Worm (Caenorhabditis elegans) whole organism, young adult: Measurements from ENCODE around the gene ncx-9.

Experiments
- B0019.2 ChIP-seq: fragments of 200-800 bp; sonication (Bioruptor generic); conservative IDR thresholded peaks from 2 replicates; pipeline ENCODE4 v1.3.6; 2022; ENCODE audit warnings: missing genetic modification reagents, missing genetic modification characterization, missing compliant biosample characterization
- B0035.1 ChIP-seq: sonication (generic microtip); optimal IDR thresholded peaks from 2 replicates; lab custom pipeline; 2016; ENCODE audit warnings: missing genetic modification characterization, mild to moderate bottlenecking, missing compliant biosample characterization, missing genotype, missing genetic modification reagents
- D2030.7 ChIP-seq: fragments of 200-800 bp; sonication (Bioruptor generic); IDR thresholded peaks from 2 replicates; pipeline ENCODE4 v1.3.6; 2022; ENCODE audit warnings: missing genetic modification reagents, missing genetic modification characterization, missing compliant biosample characterization
- F10E7.11 ChIP-seq: sonication (generic microtip); optimal IDR thresholded peaks from 2 replicates; lab custom pipeline; 2017; ENCODE audit warnings: mild to moderate bottlenecking, missing genetic modification characterization, moderate library complexity, missing compliant biosample characterization
- F37B4.10 ChIP-seq: fragments of 200-800 bp; sonication (Bioruptor generic); IDR thresholded peaks from 2 replicates; pipeline ENCODE4 v1.3.6; 2022; ENCODE audit warnings: missing genetic modification characterization, missing compliant biosample characterization
- T07F8.4 ChIP-seq: sonication (generic microtip); optimal IDR thresholded peaks from 2 replicates; lab custom pipeline; 2016; ENCODE audit warnings: mild to moderate bottlenecking, missing genetic modification characterization, moderate library complexity, missing compliant biosample characterization
- Y56A3A.18 ChIP-seq: fragments of 200-800 bp; sonication (Bioruptor generic); IDR thresholded peaks from 2 replicates; pipeline ENCODE4 v1.3.6; 2022; ENCODE audit warnings: missing genetic modification reagents, missing genetic modification characterization, missing compliant biosample characterization
- Y67H2A.10 ChIP-seq: fragments of 200-800 bp; sonication (Bioruptor generic); conservative IDR thresholded peaks from 2 replicates; pipeline ENCODE4 v1.3.6; 2022; ENCODE audit warnings: missing genetic modification reagents, missing genetic modification characterization, missing compliant biosample characterization
- Y95B8A.8 ChIP-seq: fragments of 200-800 bp; sonication (Bioruptor generic); IDR thresholded peaks from 2 replicates; pipeline ENCODE4 v1.3.6; 2022; ENCODE audit warnings: missing genetic modification reagents, missing genetic modification characterization, missing compliant biosample characterization
- aptf-3 ChIP-seq: fragments of 200-800 bp; sonication (Bioruptor generic); IDR thresholded peaks from 2 replicates; pipeline ENCODE4 v1.3.6; 2022; ENCODE audit warnings: missing genetic modification characterization, missing compliant biosample characterization
- attf-6 ChIP-seq: fragments of 200-800 bp; sonication (Bioruptor generic); IDR thresholded peaks from 2 replicates; pipeline ENCODE4 v1.3.6; 2022; ENCODE audit warnings: missing genetic modification reagents, missing genetic modification characterization, missing compliant biosample characterization
- bed-1 ChIP-seq: fragments of 200-800 bp; sonication (Bioruptor generic); IDR thresholded peaks from 2 replicates; pipeline ENCODE4 v1.3.6; 2022; ENCODE audit warnings: missing genetic modification reagents, missing genetic modification characterization, missing compliant biosample characterization
- ccch-3 ChIP-seq: fragments of 200-800 bp; sonication (Bioruptor generic); optimal IDR thresholded peaks from 2 replicates; lab custom pipeline; 2018; ENCODE audit warnings: mild to moderate bottlenecking, missing genetic modification characterization, missing compliant biosample characterization
- cebp-1 ChIP-seq, 2 experiments: fragments of 200-800 bp in 1 of 2; sonication (Bioruptor generic) in 1 of 2; sonication (generic microtip) in 1 of 2; IDR thresholded peaks in 1 of 2; optimal IDR thresholded peaks in 1 of 2; 2 replicates each; pipeline versions ENCODE4 v1.3.6 to Lab custom; 2017 to 2022; ENCODE audit warnings: missing compliant biosample characterization in 2 of 2, missing genetic modification characterization in 2 of 2, mild to moderate bottlenecking in 1 of 2, missing genetic modification reagents in 1 of 2, moderate library complexity in 1 of 2
- die-1 ChIP-seq: sonication (generic microtip); optimal IDR thresholded peaks from 2 replicates; lab custom pipeline; 2016; ENCODE audit warnings: missing genotype, mild to moderate bottlenecking, missing genetic modification characterization, missing compliant biosample characterization
- dpff-1 ChIP-seq: sonication (generic microtip); optimal IDR thresholded peaks from 2 replicates; lab custom pipeline; 2017; ENCODE audit warnings: mild to moderate bottlenecking, missing genetic modification characterization, missing compliant biosample characterization
- egl-44 ChIP-seq: fragments of 200-800 bp; sonication (Bioruptor generic); IDR thresholded peaks from 2 replicates; pipeline ENCODE4 v1.3.6; 2022; ENCODE audit warnings: missing genetic modification reagents, missing genetic modification characterization, missing compliant biosample characterization
- egrh-3 ChIP-seq: fragments of 200-800 bp; sonication (Bioruptor generic); IDR thresholded peaks from 2 replicates; pipeline ENCODE4 v1.3.6; 2022; ENCODE audit warnings: missing genetic modification reagents, missing genetic modification characterization, missing compliant biosample characterization
- ekl-4 ChIP-seq: fragments of 200-800 bp; sonication (Bioruptor generic); IDR thresholded peaks from 2 replicates; pipeline ENCODE4 v1.3.6; 2022; ENCODE audit warnings: missing genetic modification reagents, missing genetic modification characterization, missing compliant biosample characterization
- ets-4 ChIP-seq: fragments of 200-800 bp; sonication (Bioruptor generic); optimal IDR thresholded peaks from 2 replicates; lab custom pipeline; 2018; ENCODE audit warnings: mild to moderate bottlenecking, missing genetic modification characterization, missing compliant biosample characterization
- fkh-3 ChIP-seq: sonication (generic microtip); optimal IDR thresholded peaks from 2 replicates; lab custom pipeline; 2016; ENCODE audit warnings: mild to moderate bottlenecking, missing genetic modification characterization, missing compliant biosample characterization
- hmg-20 ChIP-seq: fragments of 200-800 bp; sonication (Bioruptor generic); IDR thresholded peaks from 2 replicates; pipeline ENCODE4 v1.3.6; 2022; ENCODE audit warnings: missing genetic modification reagents, missing genetic modification characterization, missing compliant biosample characterization
- hsf-1 ChIP-seq: fragments of 200-800 bp; sonication (Bioruptor generic); IDR thresholded peaks from 2 replicates; pipeline ENCODE4 v1.3.6; 2022; ENCODE audit warnings: missing genetic modification reagents, missing genetic modification characterization, missing compliant biosample characterization
- let-607 ChIP-seq, 2 experiments: fragments of 200-800 bp in 1 of 2; sonication (Bioruptor generic) in 1 of 2; sonication (generic microtip) in 1 of 2; optimal IDR thresholded peaks; 2 replicates each; lab custom pipeline; 2016 to 2018; ENCODE audit warnings: mild to moderate bottlenecking in 2 of 2, missing compliant biosample characterization in 2 of 2, missing genetic modification characterization in 2 of 2, moderate library complexity in 2 of 2, missing genotype in 1 of 2
- lin-35 ChIP-seq, 3 experiments: fragments of 150-350 bp in 2 of 3; sonication (generic microtip) in 1 of 3; optimal IDR thresholded peaks; 2 replicates each; lab custom pipeline; 2014 to 2018; ENCODE audit warnings: missing biosample characterization in 3 of 3, missing genetic modification characterization in 3 of 3, missing genetic modification reagents in 3 of 3
- madf-8 ChIP-seq: fragments of 200-800 bp; sonication (Bioruptor generic); conservative IDR thresholded peaks from 2 replicates; pipeline ENCODE4 v1.3.6; 2022; ENCODE audit warnings: missing genetic modification reagents, missing genetic modification characterization, missing compliant biosample characterization
- nhr-27 ChIP-seq: fragments of 200-800 bp; sonication (Bioruptor generic); optimal IDR thresholded peaks from 2 replicates; lab custom pipeline; 2018; ENCODE audit warnings: mild to moderate bottlenecking, missing genetic modification characterization, moderate library complexity, missing compliant biosample characterization
- rcor-1 ChIP-seq: fragments of 200-800 bp; sonication (Bioruptor generic); IDR thresholded peaks from 2 replicates; pipeline ENCODE4 v1.3.6; 2022; ENCODE audit warnings: missing genetic modification reagents, missing genetic modification characterization, missing compliant biosample characterization
- repo-1 ChIP-seq: sonication (generic microtip); optimal IDR thresholded peaks from 2 replicates; lab custom pipeline; 2017; ENCODE audit warnings: mild to moderate bottlenecking, missing genetic modification characterization, missing compliant biosample characterization
- snpc-4 ChIP-seq, 5 experiments: fragments of 150-350 bp in 1 of 5; sonication (generic microtip) in 4 of 5; optimal IDR thresholded peaks; 2 replicates each; lab custom pipeline; 2014 to 2018; ENCODE audit warnings: missing genetic modification characterization in 5 of 5, missing biosample characterization in 3 of 5, antibody characterized with exemption in 2 of 5, mild to moderate bottlenecking in 2 of 5, missing compliant biosample characterization in 2 of 5, missing genotype in 2 of 5, moderate library complexity in 2 of 5, missing genetic modification reagents in 1 of 5
- sptf-2 ChIP-seq: fragments of 200-800 bp; sonication (Bioruptor generic); optimal IDR thresholded peaks from 2 replicates; lab custom pipeline; 2018; ENCODE audit warnings: mild to moderate bottlenecking, missing genetic modification characterization, missing compliant biosample characterization
- tbp1 ChIP-seq: fragments of 200-800 bp; sonication (Bioruptor generic); optimal IDR thresholded peaks from 2 replicates; lab custom pipeline; 2018; ENCODE audit warnings: mild to moderate bottlenecking, missing genetic modification characterization, missing compliant biosample characterization
- tbx-9 ChIP-seq: sonication (generic microtip); optimal IDR thresholded peaks from 2 replicates; lab custom pipeline; 2016; ENCODE audit warnings: borderline replicate concordance, missing genetic modification characterization, inconsistent platforms, missing compliant biosample characterization
- zfh-2 ChIP-seq: fragments of 200-800 bp; sonication (Bioruptor generic); conservative IDR thresholded peaks from 2 replicates; pipeline ENCODE4 v1.3.6; 2022; ENCODE audit warnings: missing genetic modification reagents, missing genetic modification characterization, missing compliant biosample characterization
- zim-3 ChIP-seq: sonication (generic microtip); optimal IDR thresholded peaks from 2 replicates; lab custom pipeline; 2017; ENCODE audit warnings: mild to moderate bottlenecking, missing genetic modification characterization, moderate library complexity, missing compliant biosample characterization
- ztf-18 ChIP-seq: sonication (generic microtip); optimal IDR thresholded peaks from 2 replicates; lab custom pipeline; 2016; ENCODE audit warnings: missing genotype, mild to moderate bottlenecking, missing genetic modification characterization, missing compliant biosample characterization
- ztf-26 ChIP-seq: sonication (generic microtip); optimal IDR thresholded peaks from 2 replicates; lab custom pipeline; 2017; ENCODE audit warnings: missing genetic modification characterization, missing compliant biosample characterization

The ncx-9 gene

DNA sequence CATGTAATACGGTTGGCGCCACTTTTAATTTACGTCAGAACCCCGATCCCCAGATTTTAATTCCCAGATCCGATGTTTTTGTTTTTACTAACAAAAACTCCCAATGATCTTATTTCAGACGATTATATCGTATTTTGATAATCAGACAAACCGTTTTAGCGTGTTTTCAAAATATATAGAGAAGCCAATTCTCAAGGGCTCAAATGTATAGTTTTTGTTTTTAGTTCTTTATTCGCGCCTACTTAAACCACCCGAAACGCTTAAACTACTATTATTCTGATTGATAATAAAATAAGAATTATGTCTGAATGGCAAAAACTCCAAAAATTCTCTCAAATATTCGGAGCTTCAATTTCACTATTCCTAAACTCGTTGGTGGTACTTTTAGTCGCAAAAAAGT lies 38.5 kb downstream of the ncx-9 start, which contains the start of gene str-208:
Gene str-208 (plus strand): TSS at position 301 of the 400 bp plus-strand sequence.
- TF ChIP-seq F37B4.10 (GFP tag; lab: Robert Waterston, UW) (no peak), dpff-1 (tag; lab: Kevin White, UChicago) (no peak), tbx-9 (tag; lab: Kevin White, UChicago) (no peak), attf-6 (GFP tag; lab: Robert Waterston, UW) (no peak), hmg-20 (GFP tag; lab: Robert Waterston, UW) (no peak), lin-35 (GFP tag; optimal IDR thresholded peaks at IDR 0.05; lab: Kevin White, UChicago) (no peak), ztf-26 (no peak), rcor-1 (GFP tag; lab: Robert Waterston, UW) (no peak), fkh-3 (no peak), tbp1 (GFP tag; lab: Kevin White, UChicago) (no peak), ets-4 (GFP tag; lab: Kevin White, UChicago) (no peak), ccch-3 (GFP tag; lab: Kevin White, UChicago) (no peak), egrh-3 (GFP tag; lab: Robert Waterston, UW) (no peak)

DNA sequence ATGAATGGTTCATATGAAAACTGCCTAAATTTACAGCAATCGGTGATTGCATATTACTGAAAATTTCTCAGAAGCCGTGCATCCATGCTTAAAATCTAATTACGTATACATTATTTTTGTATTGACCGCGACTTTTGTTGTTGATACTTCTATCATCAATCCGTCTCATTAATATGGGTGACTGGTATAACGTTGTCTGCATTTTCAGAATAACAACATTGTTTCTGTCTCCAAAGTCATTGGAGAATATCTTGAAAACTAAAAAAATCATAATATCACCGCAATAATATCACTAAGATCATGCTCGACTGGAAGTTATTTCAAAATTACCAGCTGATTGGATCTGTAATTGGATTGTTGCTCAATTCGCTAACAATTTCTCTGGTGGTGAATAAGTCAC lies 43.6 kb downstream of the ncx-9 start, which contains the start of gene str-207:
Gene str-207 (plus strand): TSS at position 301 of the 400 bp plus-strand sequence.
- TF ChIP-seq ztf-18 (tag; lab: Kevin White, UChicago) (no peak), let-607 (tag; optimal IDR thresholded peaks at IDR 0.05; lab: Kevin White, UChicago) (no peak), snpc-4 (GFP tag; optimal IDR thresholded peaks at IDR 0.05; lab: Kevin White, UChicago) (no peak), snpc-4 (tag; optimal IDR thresholded peaks at IDR 0.05; lab: Kevin White, UChicago) (no peak), sptf-2 (no peak), bed-1 (no peak), repo-1 (tag; lab: Kevin White, UChicago) (no peak), ekl-4 (GFP tag; lab: Robert Waterston, UW) (no peak), die-1 (tag; lab: Kevin White, UChicago) (no peak), Y67H2A.10 (no peak), aptf-3 (GFP tag; lab: Robert Waterston, UW) (no peak), F10E7.11 (tag; lab: Kevin White, UChicago) (no peak), hsf-1 (GFP tag; lab: Robert Waterston, UW) (no peak), T07F8.4 (tag; lab: Kevin White, UChicago) (no peak), Y95B8A.8 (GFP tag; lab: Robert Waterston, UW) (no peak), zim-3 (tag; lab: Kevin White, UChicago) (no peak), tbx-9 (tag; lab: Kevin White, UChicago) (no peak), hmg-20 (GFP tag; lab: Robert Waterston, UW) (no peak), madf-8 (GFP tag; lab: Robert Waterston, UW) (no peak), dpff-1 (tag; lab: Kevin White, UChicago) (no peak)

DNA sequence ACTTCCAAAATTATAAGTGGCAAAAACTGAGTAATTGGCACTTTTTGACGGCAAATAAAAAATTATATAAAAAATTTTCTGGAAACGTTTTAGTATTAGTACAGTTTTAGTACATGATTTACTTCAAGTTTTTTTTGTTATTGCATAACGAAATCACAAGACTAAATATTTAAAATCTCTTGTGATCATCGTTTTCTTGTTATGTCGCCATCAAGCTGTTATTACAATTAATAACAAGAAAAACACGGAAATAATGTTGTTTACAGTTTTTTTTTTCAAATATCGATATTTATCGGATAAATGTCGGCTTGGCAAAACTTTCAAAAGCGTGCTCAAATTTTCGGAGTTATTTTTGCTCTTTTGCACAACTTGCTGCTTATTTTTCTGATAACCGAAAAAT lies 46.4 kb downstream of the ncx-9 start, which contains the start of gene str-209:
Gene str-209 (plus strand): TSS at position 301 of the 400 bp plus-strand sequence.
- TF ChIP-seq egl-44 (no peak), let-607 (tag; optimal IDR thresholded peaks at IDR 0.05; lab: Kevin White, UChicago) (no peak), B0019.2 (GFP tag; lab: Robert Waterston, UW) (no peak), zfh-2 (GFP tag; lab: Robert Waterston, UW) (no peak), D2030.7 (no peak), repo-1 (tag; lab: Kevin White, UChicago) (no peak), nhr-27 (no peak), Y56A3A.18 (GFP tag; lab: Robert Waterston, UW) (no peak), B0035.1 (tag; lab: Kevin White, UChicago) (no peak), cebp-1 (GFP tag; IDR thresholded peaks at IDR 0.05; lab: Robert Waterston, UW) (no peak), cebp-1 (tag; optimal IDR thresholded peaks at IDR 0.05; lab: Kevin White, UChicago) (no peak)
